Fruit fly (Drosophila melanogaster) whole organism, pupa: ENCODE measurements around the gene CG11454.

Experiments used
- CG10348 ChIP-seq: fragments of 200-800 bp; sonication (Bioruptor generic); IDR thresholded peaks from 2 replicates; pipeline ENCODE4 v1.3.6; 2022; ENCODE audit warnings: missing biosample characterization, missing genetic modification characterization
- CG12605 ChIP-seq: fragments of 200-800 bp; sonication (Bioruptor generic); IDR thresholded peaks from 2 replicates; pipeline ENCODE4 v1.3.6; 2022; ENCODE audit warnings: missing biosample characterization, missing genetic modification characterization
- CG13204 ChIP-seq: fragments of 200-800 bp; sonication (Bioruptor generic); optimal IDR thresholded peaks from 2 replicates; lab custom pipeline; 2018; ENCODE audit warnings: missing biosample characterization, mild to moderate bottlenecking, missing genetic modification characterization, moderate library complexity
- CG14655 ChIP-seq: fragments of 200-800 bp; sonication (Bioruptor generic); optimal IDR thresholded peaks from 3 replicates; lab custom pipeline; 2017; ENCODE audit warnings: mild to moderate bottlenecking, missing biosample characterization, missing genetic modification reagents, missing genetic modification characterization
- CG15710 ChIP-seq: fragments of 200-800 bp; sonication (Bioruptor generic); optimal IDR thresholded peaks from 2 replicates; lab custom pipeline; 2018; ENCODE audit warnings: missing biosample characterization, mild to moderate bottlenecking, missing genetic modification characterization, moderate library complexity
- CG17806 ChIP-seq: fragments of 200-800 bp; sonication (Bioruptor generic); optimal IDR thresholded peaks from 2 replicates; lab custom pipeline; 2018; ENCODE audit warnings: missing biosample characterization, mild to moderate bottlenecking, missing genetic modification characterization, moderate library complexity
- CG32121 ChIP-seq: fragments of 200-800 bp; sonication (Bioruptor generic); IDR thresholded peaks from 2 replicates; pipeline ENCODE4 v1.3.6; 2022; ENCODE audit warnings: missing biosample characterization, missing genetic modification characterization
- CG34367 ChIP-seq: fragments of 200-800 bp; sonication (Bioruptor generic); optimal IDR thresholded peaks from 2 replicates; lab custom pipeline; 2018; ENCODE audit warnings: missing biosample characterization, mild to moderate bottlenecking, missing genetic modification characterization
- CG4496 ChIP-seq: fragments of 200-800 bp; sonication (Bioruptor generic); IDR thresholded peaks from 3 replicates; pipeline ENCODE4 v1.3.6; 2022; ENCODE audit warnings: missing biosample characterization, missing genetic modification characterization
- CG8159 ChIP-seq: fragments of 200-800 bp; sonication (Bioruptor generic); optimal IDR thresholded peaks from 3 replicates; lab custom pipeline; 2018; ENCODE audit warnings: missing biosample characterization, mild to moderate bottlenecking, missing genetic modification characterization, moderate library complexity
- CG8301 ChIP-seq: fragments of 200-800 bp; sonication (Bioruptor generic); optimal IDR thresholded peaks from 2 replicates; lab custom pipeline; 2018; ENCODE audit warnings: missing biosample characterization, mild to moderate bottlenecking, missing genetic modification characterization
- CG9948 ChIP-seq: fragments of 200-800 bp; sonication (Bioruptor generic); optimal IDR thresholded peaks from 2 replicates; lab custom pipeline; 2018; ENCODE audit warnings: missing biosample characterization, mild to moderate bottlenecking, missing genetic modification characterization, moderate library complexity
- D1 ChIP-seq: fragments of 200-800 bp; sonication (Bioruptor generic); optimal IDR thresholded peaks from 2 replicates; lab custom pipeline; 2018; ENCODE audit warnings: missing biosample characterization, mild to moderate bottlenecking, missing genetic modification characterization, moderate library complexity
- EcR ChIP-seq: fragments of 200-800 bp; sonication (Bioruptor generic); optimal IDR thresholded peaks from 3 replicates; lab custom pipeline; 2019; ENCODE audit warnings: missing biosample characterization, missing genetic modification characterization, mild to moderate bottlenecking, moderate library complexity, missing genetic modification reagents
- Ets98B ChIP-seq: fragments of 200-800 bp; sonication (Bioruptor generic); IDR thresholded peaks from 2 replicates; pipeline ENCODE4 v1.3.6; 2022; ENCODE audit warnings: missing biosample characterization, missing genetic modification characterization
- Pif1A ChIP-seq: fragments of 200-800 bp; sonication (Bioruptor generic); optimal IDR thresholded peaks from 3 replicates; lab custom pipeline; 2016; ENCODE audit warnings: missing biosample characterization, missing genetic modification characterization
- Pif1B ChIP-seq: fragments of 200-800 bp; sonication (Bioruptor generic); optimal IDR thresholded peaks from 3 replicates; lab custom pipeline; 2016; ENCODE audit warnings: missing biosample characterization, missing genetic modification characterization
- Snoo ChIP-seq: fragments of 200-800 bp; sonication (Bioruptor generic); optimal IDR thresholded peaks from 3 replicates; lab custom pipeline; 2017; ENCODE audit warnings: missing biosample characterization, mild to moderate bottlenecking, missing genetic modification characterization, inconsistent platforms
- fd96Ca ChIP-seq: fragments of 200-800 bp; sonication (Bioruptor generic); IDR thresholded peaks from 3 replicates; pipeline ENCODE4 v1.3.6; 2022; ENCODE audit warnings: missing biosample characterization, missing genetic modification characterization
- gl ChIP-seq: fragments of 200-800 bp; sonication (Bioruptor generic); optimal IDR thresholded peaks from 2 replicates; lab custom pipeline; 2018; ENCODE audit warnings: missing biosample characterization, mild to moderate bottlenecking, missing genetic modification characterization
- rn ChIP-seq: fragments of 200-800 bp; sonication (Bioruptor generic); IDR thresholded peaks from 2 replicates; pipeline ENCODE4 v1.3.6; 2022; ENCODE audit warnings: missing biosample characterization, missing genetic modification characterization

CG11454 gene

DNA sequence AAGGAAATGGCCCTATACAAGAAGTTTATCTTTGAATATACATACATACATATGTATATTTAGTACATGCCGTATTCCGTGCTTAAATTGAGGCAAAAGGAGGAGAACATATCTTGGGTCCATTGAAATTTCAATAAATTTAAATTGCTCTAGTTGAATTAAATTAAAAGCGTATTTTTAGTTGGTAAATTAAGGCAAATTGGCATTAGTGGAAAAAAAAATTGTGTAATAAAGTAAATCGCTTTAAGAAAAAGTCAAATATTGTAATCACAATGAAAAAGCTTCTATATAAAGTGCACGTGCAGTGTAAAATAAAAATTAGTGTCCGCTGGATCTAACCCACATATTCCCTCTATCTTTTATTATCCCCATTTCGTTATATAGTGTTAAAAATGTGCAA is 19.1 kb downstream of the CG11454 start:
- TF ChIP-seq CG34367, result no peak
- TF ChIP-seq gl (tag; lab: Kevin White, UChicago), result no peak
- peak; percentile 10 for TF ChIP-seq CG9948 (tag; lab: Kevin White, UChicago)
- peak; percentile 59 for TF ChIP-seq D1 (tag; lab: Kevin White, UChicago)

DNA sequence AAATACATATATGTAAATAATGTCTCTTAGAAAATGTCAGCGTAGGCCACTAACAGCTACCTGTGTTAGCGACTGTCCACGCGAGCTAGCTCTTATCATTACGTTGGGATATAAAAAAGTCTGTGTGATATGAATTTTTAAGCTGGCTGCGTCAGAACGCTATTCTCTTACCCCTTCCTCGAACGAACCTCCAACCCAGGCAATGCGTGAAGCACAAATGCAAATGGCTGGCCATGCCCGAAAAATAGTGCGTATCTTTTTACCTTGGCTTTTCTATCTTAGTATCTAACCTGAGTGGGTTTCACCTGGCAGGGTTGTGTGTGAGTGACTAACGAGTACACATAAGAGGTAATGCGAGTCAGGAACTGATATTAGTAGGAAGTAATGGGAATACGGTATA is 20.1 kb downstream of the CG11454 start:
- TF ChIP-seq EcR (GFP tag; lab: Kevin White, UChicago) (no peak), Pif1B (GFP tag; lab: Kevin White, UChicago) (no peak), D1 (tag; lab: Kevin White, UChicago) (no peak)
- TF ChIP-seq, all 21 proteins: peak for 0

- TF ChIP-seq CG32121 (GFP tag; lab: Robert Waterston, UW) (no peak), CG8159 (tag; lab: Kevin White, UChicago) (peak; percentile 18), EcR (GFP tag; lab: Kevin White, UChicago) (peak; percentile 3), Snoo (tag; lab: Kevin White, UChicago) (no peak), Pif1A (GFP tag; lab: Kevin White, UChicago) (no peak), D1 (tag; lab: Kevin White, UChicago) (peak; percentile 2), CG13204 (no peak), CG14655 (GFP tag; lab: Kevin White, UChicago) (peak; percentile 14)
Measured at dm6 chr2L:165253-165890, 22.2 kb downstream of the CG11454 start.

dm6 chr2L:166115-167069 is 23.3 kb downstream of the CG11454 start:
- TF ChIP-seq EcR (GFP tag; lab: Kevin White, UChicago) (peak; percentile 82), Snoo (tag; lab: Kevin White, UChicago) (peak; percentile 72), D1 (tag; lab: Kevin White, UChicago) (peak; percentile 80), CG34367 (peak; percentile 95), CG8301 (tag; lab: Kevin White, UChicago) (peak; percentile 97), CG32121 (GFP tag; lab: Robert Waterston, UW) (no peak), CG15710 (peak; percentile 92), CG10348 (no peak), CG12605 (GFP tag; lab: Robert Waterston, UW) (no peak), fd96Ca (GFP tag; lab: Robert Waterston, UW) (no peak), Ets98B (GFP tag; lab: Robert Waterston, UW) (no peak), CG4496 (GFP tag; lab: Robert Waterston, UW) (no peak), gl (tag; lab: Kevin White, UChicago) (peak; percentile 99), CG14655 (GFP tag; lab: Kevin White, UChicago) (peak; percentile 98), rn (GFP tag; lab: Robert Waterston, UW) (no peak), Pif1A (GFP tag; lab: Kevin White, UChicago) (peak; percentile 97), Pif1B (GFP tag; lab: Kevin White, UChicago) (peak; percentile 97), CG8159 (tag; lab: Kevin White, UChicago) (peak; percentile 88), CG17806 (tag; lab: Kevin White, UChicago) (peak; percentile 90), CG13204 (peak; percentile 97), CG9948 (tag; lab: Kevin White, UChicago) (peak; percentile 90)

- TF ChIP-seq CG8301 (tag; lab: Kevin White, UChicago), result peak; percentile 33
- peak; percentile 5 for TF ChIP-seq CG34367
- TF ChIP-seq Pif1B (GFP tag; lab: Kevin White, UChicago), result no peak
- no peak for TF ChIP-seq rn (GFP tag; lab: Robert Waterston, UW)
- peak; percentile 28 for TF ChIP-seq CG17806 (tag; lab: Kevin White, UChicago)
- no peak for TF ChIP-seq fd96Ca (GFP tag; lab: Robert Waterston, UW)
- peak; percentile 61 for TF ChIP-seq EcR (GFP tag; lab: Kevin White, UChicago)
- peak; percentile 77 for TF ChIP-seq gl (tag; lab: Kevin White, UChicago)
- TF ChIP-seq Snoo (tag; lab: Kevin White, UChicago), result no peak
- TF ChIP-seq Ets98B (GFP tag; lab: Robert Waterston, UW), result no peak
- TF ChIP-seq CG9948 (tag; lab: Kevin White, UChicago), result no peak
- no peak for TF ChIP-seq CG10348
- peak; percentile 36; the same call in 1 of the 2 replicates for TF ChIP-seq CG12605 (GFP tag; lab: Robert Waterston, UW)
- peak; percentile 40 for TF ChIP-seq Pif1A (GFP tag; lab: Kevin White, UChicago)
- peak; percentile 69 for TF ChIP-seq CG13204
- TF ChIP-seq CG32121 (GFP tag; lab: Robert Waterston, UW), result no peak
- peak; percentile 33 for TF ChIP-seq CG15710
- peak; percentile 6 for TF ChIP-seq CG8159 (tag; lab: Kevin White, UChicago)
- no peak for TF ChIP-seq CG4496 (GFP tag; lab: Robert Waterston, UW)
- peak; percentile 42 for TF ChIP-seq CG14655 (GFP tag; lab: Kevin White, UChicago)
- TF ChIP-seq D1 (tag; lab: Kevin White, UChicago), result no peak
Measured at dm6 chr2L:168270-168901, 25.3 kb downstream of the CG11454 start.
